Fruit fly (Drosophila melanogaster): ENCODE measurements around the gene CG5854.

CG5854 gene

DNA sequence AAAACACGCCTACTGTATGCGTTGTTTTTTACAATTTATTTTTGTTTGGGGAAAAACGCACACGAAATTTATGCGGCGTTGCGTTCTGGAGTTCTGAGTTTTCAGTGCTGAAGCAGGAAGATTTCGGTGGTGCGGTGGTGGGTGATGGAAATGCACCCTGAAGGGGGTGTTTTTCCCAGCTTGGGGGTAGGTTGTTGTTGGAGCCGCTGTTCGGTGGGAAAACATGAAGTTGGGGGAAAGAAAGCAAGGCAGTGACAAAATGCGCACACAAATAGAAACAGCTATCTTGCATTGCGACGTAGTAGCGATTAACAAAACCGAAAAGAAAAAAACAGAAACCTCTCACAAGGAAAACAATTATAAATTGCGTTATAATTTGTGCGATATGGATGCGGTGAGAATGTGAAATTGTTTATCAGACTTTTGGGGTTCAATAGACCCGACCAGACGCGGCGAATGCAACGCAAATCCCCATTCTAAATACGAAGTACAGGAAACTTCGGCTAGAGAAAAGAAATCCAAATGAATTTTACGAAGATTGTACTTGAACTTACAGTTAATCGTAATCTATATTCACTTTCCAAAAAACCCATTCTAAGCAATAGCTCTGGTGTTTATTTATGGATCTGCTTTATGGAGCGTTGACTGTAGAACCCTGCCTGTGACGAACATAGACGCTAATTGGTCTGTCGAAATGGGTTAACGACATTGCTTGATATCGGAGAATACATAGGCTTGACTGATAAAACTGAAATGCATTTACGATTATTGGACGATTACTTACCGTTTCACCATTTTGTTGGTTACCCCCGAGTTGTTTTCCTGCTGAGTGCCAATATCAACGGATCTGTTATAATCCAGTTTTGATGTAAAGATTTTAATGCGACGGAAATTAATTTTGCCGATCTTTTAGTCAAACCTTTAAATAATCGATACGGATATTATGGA, 45.2 kb upstream of the CG5854 start (continued):
- TF ChIP-seq CG34376 (GFP tag; optimal IDR thresholded peaks at IDR 0.05) (no peak), CG12071 (GFP tag; optimal IDR thresholded peaks at IDR 0.05) (no peak), eve (GFP tag; optimal IDR thresholded peaks at IDR 0.05) (no peak), CG2712 (tag; optimal IDR thresholded peaks at IDR 0.05) (peak; percentile 36), Dref (GFP tag; IDR thresholded peaks at IDR 0.05) (no peak), ken (GFP tag; IDR thresholded peaks at IDR 0.05) (0 out of 3 replicates have a peak, but pooled peaks have one; percentile 26), chif (GFP tag; optimal IDR thresholded peaks at IDR 0.05) (peak; percentile 8 to 21), CG6813 (GFP tag; optimal IDR thresholded peaks at IDR 0.05) (no peak), Camta (GFP tag; optimal IDR thresholded peaks at IDR 0.05) (no peak), Six4 (GFP tag; optimal IDR thresholded peaks at IDR 0.05) (no peak), H15 (GFP tag; IDR thresholded peaks at IDR 0.05) (no peak), CG10959 (GFP tag; IDR thresholded peaks at IDR 0.05) (no peak), fu2 (GFP tag; optimal IDR thresholded peaks at IDR 0.05) (no peak), CG13424 (tag; optimal IDR thresholded peaks at IDR 0.05) (peak; percentile 42), CG5953 (GFP tag; IDR thresholded peaks at IDR 0.05) (no peak), CG7786 (GFP tag; optimal IDR thresholded peaks at IDR 0.05) (no peak), salm (tag; optimal IDR thresholded peaks at IDR 0.05) (no peak), Deaf1 (tag; optimal IDR thresholded peaks at IDR 0.05) (peak; percentile 9), Adf1 (GFP tag; IDR thresholded peaks at IDR 0.05) (no peak), pho (GFP tag; optimal IDR thresholded peaks at IDR 0.05) (no peak), CG1233 (GFP tag; optimal IDR thresholded peaks at IDR 0.05) (no peak), CG2875 (GFP tag; optimal IDR thresholded peaks at IDR 0.05) (no peak), CG4328 (GFP tag; optimal IDR thresholded peaks at IDR 0.05) (no peak), ham (GFP tag; IDR thresholded peaks at IDR 0.05) (no peak), CG3995 (GFP tag; optimal IDR thresholded peaks at IDR 0.05) (no peak), Dek (tag; optimal IDR thresholded peaks at IDR 0.05) (no peak), CG15514 (GFP tag; optimal IDR thresholded peaks at IDR 0.05) (no peak), ind (GFP tag; optimal IDR thresholded peaks at IDR 0.05) (peak; percentile 25), trem (tag; optimal IDR thresholded peaks at IDR 0.05) (no peak), Optix (GFP tag; IDR thresholded peaks at IDR 0.05) (no peak), pita (GFP tag; optimal IDR thresholded peaks at IDR 0.05) (no peak), lilli (GFP tag; optimal IDR thresholded peaks at IDR 0.05) (peak; percentile 5), CG4404 (GFP tag; IDR thresholded peaks at IDR 0.05) (no peak), CG1602 (GFP tag; optimal IDR thresholded peaks at IDR 0.05) (peak; percentile 8), Antp (GFP tag; optimal IDR thresholded peaks at IDR 0.05) (no peak), vfl (GFP tag; optimal IDR thresholded peaks at IDR 0.05) (no peak), p53 (GFP tag; optimal IDR thresholded peaks at IDR 0.05) (no peak), CG6791 (GFP tag; IDR thresholded peaks at IDR 0.05; ENCODE audit: partially characterized antibody) (no peak), CG9215 (GFP tag; IDR thresholded peaks at IDR 0.05) (no peak), CG31224 (GFP tag; IDR thresholded peaks at IDR 0.05) (no peak), CG4820 (GFP tag; optimal IDR thresholded peaks at IDR 0.05) (no peak), pzg (GFP tag; optimal IDR thresholded peaks at IDR 0.05) (no peak), ci (GFP tag; IDR thresholded peaks at IDR 0.05) (peak; percentile 32; the same call in 1 of the 3 replicates), pnt (GFP tag; optimal IDR thresholded peaks at IDR 0.05) (no peak), Asciz (GFP tag; optimal IDR thresholded peaks at IDR 0.05) (no peak), dmrt99B (tag; optimal IDR thresholded peaks at IDR 0.05) (peak; percentile 49), ssp (GFP tag; IDR thresholded peaks at IDR 0.05) (no peak), sima (GFP tag; optimal IDR thresholded peaks at IDR 0.05) (no peak), Aef1 (GFP tag; IDR thresholded peaks at IDR 0.05) (0 out of 3 replicates have a peak, but pooled peaks have one; percentile 14), CG3281 (GFP tag; optimal IDR thresholded peaks at IDR 0.05) (no peak)
